Fruit fly (Drosophila melanogaster): ENCODE results near the gene CG14277.

- TF ChIP-seq rn (GFP tag; IDR thresholded peaks at IDR 0.05) (no peak), Pif1B (GFP tag; optimal IDR thresholded peaks at IDR 0.05) (no peak)
Observed at dm6 chr2L:8202569-8202968, 39.7 kb upstream of the CG14277 start.
